Worm (Caenorhabditis elegans): ENCODE measurements around the gene tmem-17.

tmem-17 gene

ce11 chrIII:7103940-7104440, 33.9 kb downstream of the tmem-17 start, which contains the start of gene cpg-2:
Gene cpg-2, minus strand, starts transcription at chrIII:7103990.
- TF ChIP-seq aly-2 (tag; optimal IDR thresholded peaks at IDR 0.05), result no peak
- TF ChIP-seq ztf-11 (tag; optimal IDR thresholded peaks at IDR 0.05), result no peak
- TF ChIP-seq ceh-82 (tag; optimal IDR thresholded peaks at IDR 0.05), result no peak
- no peak for TF ChIP-seq hmg-11 (tag; optimal IDR thresholded peaks at IDR 0.05)
- no peak for TF ChIP-seq ceh-28 (tag; optimal IDR thresholded peaks at IDR 0.05)
- TF ChIP-seq ztf-4 (tag; optimal IDR thresholded peaks at IDR 0.05), result no peak

- TF ChIP-seq pqm-1 (tag; optimal IDR thresholded peaks at IDR 0.05), result peak; percentile 55
- TF ChIP-seq daf-12 (tag; optimal IDR thresholded peaks at IDR 0.05), result no peak
- TF ChIP-seq tbx-2 (tag; optimal IDR thresholded peaks at IDR 0.05), result no peak
- peak; percentile 72 for TF ChIP-seq elt-2 (tag; optimal IDR thresholded peaks at IDR 0.05)
- no peak for TF ChIP-seq R02D3.7 (tag; optimal IDR thresholded peaks at IDR 0.05)
- no peak for TF ChIP-seq ztf-11 (tag; optimal IDR thresholded peaks at IDR 0.05)
Observed at ce11 chrIII:7106854-7107253, 36.8 kb downstream of the tmem-17 start.

- TF ChIP-seq ztf-4 (tag; optimal IDR thresholded peaks at IDR 0.05) (no peak), nhr-77 (tag; optimal IDR thresholded peaks at IDR 0.05) (no peak), nhr-28 (tag; optimal IDR thresholded peaks at IDR 0.05) (no peak), elt-2 (tag; optimal IDR thresholded peaks at IDR 0.05) (peak; percentile 77), nhr-76 (tag; optimal IDR thresholded peaks at IDR 0.05) (no peak), hmg-11 (tag; optimal IDR thresholded peaks at IDR 0.05) (no peak), elt-3 (tag; optimal IDR thresholded peaks at IDR 0.05) (no peak), ZK546.5 (tag; optimal IDR thresholded peaks at IDR 0.05) (no peak), pha-4 (tag; optimal IDR thresholded peaks at IDR 0.05) (peak; percentile 17), pqm-1 (tag; optimal IDR thresholded peaks at IDR 0.05) (peak; percentile 59), fos-1 (tag; optimal IDR thresholded peaks at IDR 0.05) (no peak), eor-1 (tag; optimal IDR thresholded peaks at IDR 0.05) (no peak)
Observed at ce11 chrIII:7107965-7108364, 37.9 kb downstream of the tmem-17 start, which contains the start of gene odd-1. Gene odd-1, plus strand, starts transcription at chrIII:7108313.

- TF ChIP-seq lin-39 (tag; optimal IDR thresholded peaks at IDR 0.05) (no peak), aly-2 (tag; optimal IDR thresholded peaks at IDR 0.05) (no peak), ceh-82 (tag; optimal IDR thresholded peaks at IDR 0.05) (no peak), nhr-43 (tag; optimal IDR thresholded peaks at IDR 0.05; ENCODE audit: poor library complexity, severe bottlenecking) (no peak), R02D3.7 (tag; optimal IDR thresholded peaks at IDR 0.05) (no peak), fkh-10 (GFP tag; optimal IDR thresholded peaks at IDR 0.05) (no peak), nhr-28 (tag; optimal IDR thresholded peaks at IDR 0.05) (no peak), fkh-2 (tag; optimal IDR thresholded peaks at IDR 0.05) (no peak), daf-12 (tag; optimal IDR thresholded peaks at IDR 0.05) (no peak), ceh-28 (tag; optimal IDR thresholded peaks at IDR 0.05) (no peak), unc-39 (tag; optimal IDR thresholded peaks at IDR 0.05) (no peak), elt-3 (tag; optimal IDR thresholded peaks at IDR 0.05) (no peak)
Observed at ce11 chrIII:7111793-7112192, 41.7 kb downstream of the tmem-17 start, which contains the start of gene B0280.7. Gene B0280.7, minus strand, starts transcription at chrIII:7111893.

ce11 chrIII:7112285-7112684, 42.2 kb downstream of the tmem-17 start:
- TF ChIP-seq hmg-11 (tag; optimal IDR thresholded peaks at IDR 0.05) (no peak), lin-15B (tag; optimal IDR thresholded peaks at IDR 0.05) (no peak), pqm-1 (tag; optimal IDR thresholded peaks at IDR 0.05) (no peak), nhr-12 (tag; optimal IDR thresholded peaks at IDR 0.05) (no peak), eor-1 (tag; optimal IDR thresholded peaks at IDR 0.05) (no peak), nhr-76 (tag; optimal IDR thresholded peaks at IDR 0.05) (no peak), lsy-12 (tag; optimal IDR thresholded peaks at IDR 0.05) (no peak), mml-1 (tag; optimal IDR thresholded peaks at IDR 0.05) (no peak), fkh-2 (tag; optimal IDR thresholded peaks at IDR 0.05) (no peak), unc-39 (tag; optimal IDR thresholded peaks at IDR 0.05) (no peak), ceh-28 (tag; optimal IDR thresholded peaks at IDR 0.05) (no peak)

- TF ChIP-seq nhr-67 (tag; optimal IDR thresholded peaks at IDR 0.05), result no peak
- TF ChIP-seq unc-39 (tag; optimal IDR thresholded peaks at IDR 0.05), result no peak
- no peak for TF ChIP-seq nhr-237 (tag; optimal IDR thresholded peaks at IDR 0.05)
- no peak for TF ChIP-seq zag-1 (tag; optimal IDR thresholded peaks at IDR 0.05)
- TF ChIP-seq nhr-11 (tag; optimal IDR thresholded peaks at IDR 0.05), result peak; percentile 77
- TF ChIP-seq lin-15B (tag; optimal IDR thresholded peaks at IDR 0.05), result no peak
- TF ChIP-seq ztf-4 (tag; optimal IDR thresholded peaks at IDR 0.05), result no peak
- TF ChIP-seq lsy-12 (tag; optimal IDR thresholded peaks at IDR 0.05), result no peak
Observed at ce11 chrIII:7114952-7115488, 44.9 kb downstream of the tmem-17 start, which contains the start of gene nhr-10. Gene nhr-10, minus strand, starts transcription at chrIII:7115438.

Data from whole organism, L3 larva.